Worm (Caenorhabditis elegans): ENCODE results near the gene C45H4.13.

Gene C45H4.13

ce11 chrV:2150876-2151275 is at the start of gene C45H4.13:
TSS of gene C45H4.13 (minus strand) at chrV:2150976.
- TF ChIP-seq unc-42 (tag; optimal IDR thresholded peaks at IDR 0.05) (no peak), unc-3 (GFP tag; conservative IDR thresholded peaks at IDR 0.05) (no peak), unc-3 (tag; optimal IDR thresholded peaks at IDR 0.05) (no peak), unc-55 (GFP tag; optimal IDR thresholded peaks at IDR 0.05) (no peak), hlh-6 (tag; optimal IDR thresholded peaks at IDR 0.05) (no peak), gmeb-2 (tag; optimal IDR thresholded peaks at IDR 0.05) (no peak), T23F11.4 (GFP tag; optimal IDR thresholded peaks at IDR 0.05) (no peak), ceh-19 (GFP tag; optimal IDR thresholded peaks at IDR 0.05) (no peak), tbx-7 (tag; optimal IDR thresholded peaks at IDR 0.05) (no peak), tbx-2 (tag; optimal IDR thresholded peaks at IDR 0.05) (no peak), nhr-11 (tag; optimal IDR thresholded peaks at IDR 0.05) (no peak)

ce11 chrV:2200402-2200801 is 49.6 kb upstream of the C45H4.13 start:
- TF ChIP-seq Y22D7AL.16 (tag; optimal IDR thresholded peaks at IDR 0.05) = no peak
- no peak for TF ChIP-seq C08G9.2 (tag; optimal IDR thresholded peaks at IDR 0.05)
- no peak for TF ChIP-seq unc-55 (GFP tag; optimal IDR thresholded peaks at IDR 0.05)
- TF ChIP-seq ceh-34 (tag; optimal IDR thresholded peaks at IDR 0.05) = no peak
- TF ChIP-seq C38D4.7 (GFP tag; optimal IDR thresholded peaks at IDR 0.05) = no peak

- TF ChIP-seq tbx-7 (tag; optimal IDR thresholded peaks at IDR 0.05) (no peak), ttx-3 (tag; optimal IDR thresholded peaks at IDR 0.05) (no peak), ceh-22 (tag; optimal IDR thresholded peaks at IDR 0.05) (no peak), ref-2 (tag; optimal IDR thresholded peaks at IDR 0.05) (no peak), ceh-9 (tag; optimal IDR thresholded peaks at IDR 0.05) (no peak), ceh-24 (tag; optimal IDR thresholded peaks at IDR 0.05) (no peak), dmd-4 (tag; optimal IDR thresholded peaks at IDR 0.05; ENCODE audit: borderline replicate concordance) (no peak), hlh-13 (GFP tag; optimal IDR thresholded peaks at IDR 0.05) (no peak)
Measured at ce11 chrV:2199594-2199993, 48.8 kb upstream of the C45H4.13 start.

ce11 chrV:2192117-2192516 is 41.3 kb upstream of the C45H4.13 start, which contains the start of gene nhr-13:
TSS of gene nhr-13 (plus strand) at chrV:2192485.
- TF ChIP-seq fkh-6 (tag; optimal IDR thresholded peaks at IDR 0.05) (no peak), pat-9 (tag; optimal IDR thresholded peaks at IDR 0.05) (no peak), ceh-19 (GFP tag; optimal IDR thresholded peaks at IDR 0.05) (no peak), dmd-4 (tag; optimal IDR thresholded peaks at IDR 0.05; ENCODE audit: borderline replicate concordance) (no peak), unc-55 (GFP tag; optimal IDR thresholded peaks at IDR 0.05) (no peak), C08G9.2 (tag; optimal IDR thresholded peaks at IDR 0.05) (no peak), nhr-232 (tag; optimal IDR thresholded peaks at IDR 0.05) (no peak)

ce11 chrV:2191122-2191521 is 40.3 kb upstream of the C45H4.13 start, which contains the start of gene srbc-42:
TSS of gene srbc-42 (minus strand) at chrV:2191222.
- TF ChIP-seq npax-4 (tag; optimal IDR thresholded peaks at IDR 0.05) = no peak
- no peak for TF ChIP-seq pax-1 (tag; optimal IDR thresholded peaks at IDR 0.05)
- no peak for TF ChIP-seq unc-55 (GFP tag; optimal IDR thresholded peaks at IDR 0.05)
- no peak for TF ChIP-seq pqm-1 (tag; optimal IDR thresholded peaks at IDR 0.05)
- no peak for TF ChIP-seq ets-4 (tag; optimal IDR thresholded peaks at IDR 0.05)
- no peak for TF ChIP-seq syd-9 (tag; optimal IDR thresholded peaks at IDR 0.05)
- no peak for TF ChIP-seq ceh-34 (tag; optimal IDR thresholded peaks at IDR 0.05)
- no peak for TF ChIP-seq hlh-6 (tag; optimal IDR thresholded peaks at IDR 0.05)
- no peak for TF ChIP-seq ceh-14 (tag; optimal IDR thresholded peaks at IDR 0.05)
- no peak for TF ChIP-seq ceh-9 (tag; optimal IDR thresholded peaks at IDR 0.05)
- no peak for TF ChIP-seq fax-1 (tag; optimal IDR thresholded peaks at IDR 0.05)
- TF ChIP-seq unc-42 (tag; optimal IDR thresholded peaks at IDR 0.05) = no peak
- TF ChIP-seq dve-1 (tag; optimal IDR thresholded peaks at IDR 0.05) = no peak
- no peak for TF ChIP-seq ceh-18 (tag; optimal IDR thresholded peaks at IDR 0.05)

Data from whole organism, late embryonic.